Worm (Caenorhabditis elegans) whole organism, L4/young adult: ENCODE measurements around the gene Y57A10C.1.

Experiments
- W03F9.2 ChIP-seq: fragments of 150-350 bp; optimal IDR thresholded peaks from 2 replicates; lab custom pipeline; 2014; ENCODE audit warnings: missing biosample characterization, missing genetic modification characterization
- him-1 ChIP-seq: sonication (generic microtip); optimal IDR thresholded peaks from 2 replicates; lab custom pipeline; 2016; ENCODE audit warnings: missing genotype, missing genetic modification reagents, missing genetic modification characterization, missing compliant biosample characterization

DNA sequence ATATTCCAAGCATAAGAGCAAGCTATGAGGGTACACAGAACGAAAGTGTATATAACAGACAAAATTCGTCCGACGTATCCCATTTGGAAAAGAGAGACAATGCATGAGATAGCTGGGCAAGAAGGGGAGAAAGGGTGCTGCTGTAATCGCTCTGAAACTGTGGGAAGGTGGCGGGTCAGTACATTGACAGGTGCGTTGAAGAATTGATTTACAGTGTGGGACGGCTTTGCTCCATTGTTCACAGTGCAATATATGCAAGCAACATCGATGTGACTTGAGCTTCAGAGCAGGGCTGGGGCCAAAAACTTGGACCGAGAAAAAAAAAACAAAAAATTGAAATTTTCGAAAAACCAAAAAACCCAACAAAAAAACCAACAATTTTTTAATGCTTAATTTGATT, 2.2 kb downstream of the Y57A10C.1 start, which contains the start of gene F57G9.3:
- TF ChIP-seq him-1 (tag; lab: Kevin White, UChicago) (no peak), W03F9.2 (tag; lab: Kevin White, UChicago) (no peak)
